Fruit fly (Drosophila melanogaster): ENCODE measurements around the gene RhoGAP71E.

RhoGAP71E gene

dm6 chr3L:15562727-15563057 is 26.0 kb upstream of the RhoGAP71E start (continued):
- TF ChIP-seq trh (GFP tag; optimal IDR thresholded peaks at IDR 0.05) (no peak), Sry-δ (GFP tag; optimal IDR thresholded peaks at IDR 0.05) (peak; percentile 38), croc (GFP tag; conservative IDR thresholded peaks at IDR 0.05) (no peak), CG4424 (GFP tag; optimal IDR thresholded peaks at IDR 0.05) (no peak), CG13624 (GFP tag; optimal IDR thresholded peaks at IDR 0.05) (no peak), CG17612 (GFP tag; IDR thresholded peaks at IDR 0.05) (no peak), CG10267 (tag; optimal IDR thresholded peaks at IDR 0.05) (no peak), CG17359 (tag; optimal IDR thresholded peaks at IDR 0.05) (no peak), knrl (GFP tag; IDR thresholded peaks at IDR 0.05; ENCODE audit: partially characterized antibody) (peak; percentile 43; the same call in 1 of the 3 replicates), NC2β (GFP tag; optimal IDR thresholded peaks at IDR 0.05) (no peak), E2f2 (GFP tag; IDR thresholded peaks at IDR 0.05) (no peak), vnd (GFP tag; IDR thresholded peaks at IDR 0.05; ENCODE audit: partially characterized antibody) (no peak), bbx (GFP tag; IDR thresholded peaks at IDR 0.05; ENCODE audit: partially characterized antibody) (no peak), sens-2 (GFP tag; IDR thresholded peaks at IDR 0.05) (no peak), CG1603 (tag; optimal IDR thresholded peaks at IDR 0.05) (peak; percentile 30), br (optimal IDR thresholded peaks at IDR 0.05) (no peak), NK7.1 (GFP tag; optimal IDR thresholded peaks at IDR 0.05) (no peak), vfl (GFP tag; optimal IDR thresholded peaks at IDR 0.05) (no peak), Elba2 (GFP tag; optimal IDR thresholded peaks at IDR 0.05) (no peak), CG17568 (GFP tag; optimal IDR thresholded peaks at IDR 0.05) (no peak), Bgb (GFP tag; IDR thresholded peaks at IDR 0.05; ENCODE audit: partially characterized antibody) (peak; percentile 61), MBD-R2 (GFP tag; IDR thresholded peaks at IDR 0.05) (no peak; the same call in 1 of the 2 replicates), Ada2b (GFP tag; IDR thresholded peaks at IDR 0.05) (no peak), Fer1 (GFP tag; optimal IDR thresholded peaks at IDR 0.05) (peak; percentile 27), CG15696 (tag; optimal IDR thresholded peaks at IDR 0.05) (no peak), Hand (GFP tag; optimal IDR thresholded peaks at IDR 0.05) (no peak), CG17385 (GFP tag; optimal IDR thresholded peaks at IDR 0.05) (no peak), Atf6 (GFP tag; IDR thresholded peaks at IDR 0.05) (no peak), TFAM (GFP tag; optimal IDR thresholded peaks at IDR 0.05) (no peak), chm (GFP tag; IDR thresholded peaks at IDR 0.05) (no peak), grau (tag; optimal IDR thresholded peaks at IDR 0.05) (no peak), CG7963 (GFP tag; IDR thresholded peaks at IDR 0.05; ENCODE audit: partially characterized antibody) (peak; percentile 50; the same call in 1 of the 3 replicates), Doc3 (GFP tag; IDR thresholded peaks at IDR 0.05; ENCODE audit: partially characterized antibody) (peak; percentile 27; the same call in 1 of the 3 replicates), en (GFP tag; optimal IDR thresholded peaks at IDR 0.05) (no peak), phol (tag; optimal IDR thresholded peaks at IDR 0.05) (no peak), ranshi (GFP tag; IDR thresholded peaks at IDR 0.05) (no peak), Sox100B (GFP tag; optimal IDR thresholded peaks at IDR 0.05) (no peak), Six4 (GFP tag; optimal IDR thresholded peaks at IDR 0.05) (no peak), dmrt11E (tag; optimal IDR thresholded peaks at IDR 0.05) (no peak), corto (GFP tag; optimal IDR thresholded peaks at IDR 0.05) (no peak), lbe (GFP tag; optimal IDR thresholded peaks at IDR 0.05) (no peak), inv (GFP tag; IDR thresholded peaks at IDR 0.05; ENCODE audit: partially characterized antibody) (no peak), CG15011 (GFP tag; optimal IDR thresholded peaks at IDR 0.05) (no peak), Meics (GFP tag; optimal IDR thresholded peaks at IDR 0.05) (no peak), CG16779 (GFP tag; IDR thresholded peaks at IDR 0.05) (no peak), CHES-1-like (GFP tag; optimal IDR thresholded peaks at IDR 0.05) (no peak), oc (tag; optimal IDR thresholded peaks at IDR 0.05) (no peak), chinmo (GFP tag; IDR thresholded peaks at IDR 0.05; ENCODE audit: partially characterized antibody) (0 out of 4 replicates have a peak, but pooled peaks have one; percentile 72), BEAF-32 (GFP tag; optimal IDR thresholded peaks at IDR 0.05) (no peak), nerfin-2 (GFP tag; IDR thresholded peaks at IDR 0.05; ENCODE audit: partially characterized antibody) (peak; percentile 28; the same call in 1 of the 2 replicates), row (GFP tag; IDR thresholded peaks at IDR 0.05) (no peak)

Data from whole organism, embryonic.